Worm (Caenorhabditis elegans): ENCODE data around the gene W07E6.5.
"Not testable (repeated sequence)": the region's sequence is repeated elsewhere in the genome, so short reads cannot be mapped to it uniquely, and the experiment has no call there.

Gene W07E6.5

ce11 chrII:473203-473602 lies at the start of gene W07E6.5:
TSS of gene W07E6.5 (plus strand) at chrII:473503.
- TF ChIP-seq sdc-2 (tag; optimal IDR thresholded peaks at IDR 0.05) (no peak), ceh-9 (tag; optimal IDR thresholded peaks at IDR 0.05) (no peak)

- no peak for TF ChIP-seq C08G9.2 (tag; optimal IDR thresholded peaks at IDR 0.05)
- TF ChIP-seq sox-4 (tag; optimal IDR thresholded peaks at IDR 0.05): no peak
- no peak for TF ChIP-seq ceh-14 (tag; optimal IDR thresholded peaks at IDR 0.05)
- TF ChIP-seq pros-1 (tag; optimal IDR thresholded peaks at IDR 0.05): no peak
- TF ChIP-seq ets-4 (tag; optimal IDR thresholded peaks at IDR 0.05): no peak
- TF ChIP-seq dmd-4 (tag; optimal IDR thresholded peaks at IDR 0.05; ENCODE audit: borderline replicate concordance): no peak
- TF ChIP-seq ceh-19 (GFP tag; optimal IDR thresholded peaks at IDR 0.05): no peak
- no peak for TF ChIP-seq ama-1 (optimal IDR thresholded peaks at IDR 0.05)
- no peak for TF ChIP-seq unc-3 (GFP tag; conservative IDR thresholded peaks at IDR 0.05)
- TF ChIP-seq unc-3 (tag; optimal IDR thresholded peaks at IDR 0.05): no peak
- no peak for TF ChIP-seq rnt-1 (tag; optimal IDR thresholded peaks at IDR 0.05)
- TF ChIP-seq fkh-6 (tag; optimal IDR thresholded peaks at IDR 0.05): no peak
- TF ChIP-seq elt-4 (tag; optimal IDR thresholded peaks at IDR 0.05): no peak
- no peak for TF ChIP-seq hlh-8 (tag; optimal IDR thresholded peaks at IDR 0.05)
- TF ChIP-seq pha-2 (tag; optimal IDR thresholded peaks at IDR 0.05): no peak
- no peak for TF ChIP-seq hlh-15 (tag; optimal IDR thresholded peaks at IDR 0.05)
- no peak for TF ChIP-seq ceh-18 (tag; optimal IDR thresholded peaks at IDR 0.05)
- no peak for TF ChIP-seq C38D4.7 (GFP tag; optimal IDR thresholded peaks at IDR 0.05)
- no peak for TF ChIP-seq K02D7.2 (tag; optimal IDR thresholded peaks at IDR 0.05)
- TF ChIP-seq tbx-2 (tag; optimal IDR thresholded peaks at IDR 0.05): no peak
Measured at ce11 chrII:437279-437678, 36.0 kb upstream of the W07E6.5 start.

- TF ChIP-seq gmeb-2 (tag; optimal IDR thresholded peaks at IDR 0.05); K09A11.1 (tag; optimal IDR thresholded peaks at IDR 0.05; ENCODE audit: insufficient read depth); ceh-34 (tag; optimal IDR thresholded peaks at IDR 0.05): not testable (repeated sequence)
Measured at ce11 chrII:441102-441501, 32.2 kb upstream of the W07E6.5 start, which contains the start of gene C24H12.1. TSS of gene C24H12.1 (plus strand) at chrII:441402.

ce11 chrII:454646-455045 lies 18.7 kb upstream of the W07E6.5 start, which contains the start of gene W10D9.1:
TSS of gene W10D9.1 (plus strand) at chrII:454946.
- TF ChIP-seq nfya-1, ttx-3, syd-9 (tag; optimal IDR thresholded peaks at IDR 0.05): not testable (repeated sequence)

ce11 chrII:456371-456770 lies 16.9 kb upstream of the W07E6.5 start:
- TF ChIP-seq nhr-11 (tag; optimal IDR thresholded peaks at IDR 0.05) (no peak), pag-3 (tag; optimal IDR thresholded peaks at IDR 0.05; ENCODE audit: borderline replicate concordance) (no peak), sox-2 (GFP tag; IDR thresholded peaks at IDR 0.05) (no peak)

- TF ChIP-seq hlh-13 (GFP tag; optimal IDR thresholded peaks at IDR 0.05) (no peak), hlh-6 (tag; optimal IDR thresholded peaks at IDR 0.05) (no peak), C38D4.7 (GFP tag; optimal IDR thresholded peaks at IDR 0.05) (no peak), unc-42 (tag; optimal IDR thresholded peaks at IDR 0.05) (no peak), ceh-24 (tag; optimal IDR thresholded peaks at IDR 0.05) (no peak), ama-1 (optimal IDR thresholded peaks at IDR 0.05) (no peak), ttx-3 (tag; optimal IDR thresholded peaks at IDR 0.05) (no peak), syd-9 (tag; optimal IDR thresholded peaks at IDR 0.05) (no peak), sdc-2 (tag; optimal IDR thresholded peaks at IDR 0.05) (no peak), sox-2 (GFP tag; IDR thresholded peaks at IDR 0.05) (no peak), pat-9 (tag; optimal IDR thresholded peaks at IDR 0.05) (no peak), lin-11 (tag; optimal IDR thresholded peaks at IDR 0.05) (no peak), tbx-2 (tag; optimal IDR thresholded peaks at IDR 0.05) (no peak), K02D7.2 (tag; optimal IDR thresholded peaks at IDR 0.05) (no peak), ceh-14 (tag; optimal IDR thresholded peaks at IDR 0.05) (no peak)
Measured at ce11 chrII:457790-458189, 15.5 kb upstream of the W07E6.5 start, which contains the start of gene gvd-1. TSS of gene gvd-1 (minus strand) at chrII:457890.
